Worm (Caenorhabditis elegans) whole organism, L2 larva: Measurements from ENCODE around the gene F18E3.13.

ENCODE experiments used
- C34F6.9 ChIP-seq: fragments of 150-350 bp; optimal IDR thresholded peaks from 2 replicates; lab custom pipeline; 2014; ENCODE audit warnings: missing biosample characterization, missing genetic modification characterization
- F13H6.1 ChIP-seq: sonication (generic microtip); optimal IDR thresholded peaks from 2 replicates; lab custom pipeline; 2016; ENCODE audit warnings: missing genetic modification characterization, missing compliant biosample characterization
- R02D3.7 ChIP-seq: fragments of 150-350 bp; optimal IDR thresholded peaks from 2 replicates; lab custom pipeline; 2014; ENCODE audit warnings: missing biosample characterization, missing genetic modification characterization
- Y55F3AM.14 ChIP-seq: fragments of 200-800 bp; sonication (Bioruptor generic); optimal IDR thresholded peaks from 2 replicates; lab custom pipeline; 2018; ENCODE audit warnings: mild to moderate bottlenecking, missing genetic modification characterization, missing compliant biosample characterization
- ZK546.5 ChIP-seq: sonication (generic microtip); optimal IDR thresholded peaks from 2 replicates; lab custom pipeline; 2017; ENCODE audit warnings: missing biosample characterization, missing genetic modification characterization
- ama-1 ChIP-seq: fragments of 150-350 bp; optimal IDR thresholded peaks from 2 replicates; lab custom pipeline; 2018; ENCODE audit warnings: inconsistent platforms
- blmp-1 ChIP-seq: sonication (generic microtip); optimal IDR thresholded peaks from 2 replicates; lab custom pipeline; 2017; ENCODE audit warnings: missing genetic modification characterization, mild to moderate bottlenecking, missing compliant biosample characterization, antibody characterized with exemption, moderate library complexity; ENCODE audit not compliant: insufficient read depth
- ceh-16 ChIP-seq: fragments of 150-350 bp; optimal IDR thresholded peaks from 2 replicates; lab custom pipeline; 2014; ENCODE audit warnings: missing biosample characterization, missing genetic modification characterization
- ceh-82 ChIP-seq: fragments of 150-350 bp; optimal IDR thresholded peaks from 2 replicates; lab custom pipeline; 2014; ENCODE audit warnings: missing biosample characterization, missing genetic modification characterization
- crh-2 ChIP-seq: sonication (generic microtip); optimal IDR thresholded peaks from 2 replicates; lab custom pipeline; 2017; ENCODE audit warnings: missing biosample characterization, missing genetic modification characterization
- dmd-4 ChIP-seq: sonication (generic microtip); optimal IDR thresholded peaks from 2 replicates; lab custom pipeline; 2017; ENCODE audit warnings: missing biosample characterization, missing genetic modification characterization
- egl-27 ChIP-seq: sonication (generic microtip); optimal IDR thresholded peaks from 3 replicates; lab custom pipeline; 2017; ENCODE audit warnings: missing biosample characterization, missing genetic modification reagents, missing genetic modification characterization
- elt-1 ChIP-seq: fragments of 150-350 bp; optimal IDR thresholded peaks from 2 replicates; lab custom pipeline; 2014; ENCODE audit warnings: missing biosample characterization, missing genetic modification characterization
- elt-3 ChIP-seq: sonication (generic microtip); optimal IDR thresholded peaks from 2 replicates; lab custom pipeline; 2017; ENCODE audit warnings: missing biosample characterization, missing genetic modification characterization
- fos-1 ChIP-seq: fragments of 150-350 bp; optimal IDR thresholded peaks from 2 replicates; lab custom pipeline; 2014; ENCODE audit warnings: missing biosample characterization, missing genetic modification characterization
- gmeb-1 ChIP-seq: fragments of 150-350 bp; optimal IDR thresholded peaks from 2 replicates; lab custom pipeline; 2014; ENCODE audit warnings: missing biosample characterization, missing genetic modification characterization
- lin-11 ChIP-seq: fragments of 150-350 bp; sonication (generic microtip); optimal IDR thresholded peaks from 2 replicates; lab custom pipeline; 2014; ENCODE audit warnings: missing biosample characterization, missing genetic modification characterization, inconsistent platforms, mixed read lengths
- lin-39 ChIP-seq: fragments of 150-350 bp; optimal IDR thresholded peaks from 2 replicates; lab custom pipeline; 2014; ENCODE audit warnings: missing biosample characterization, missing genetic modification reagents, missing genetic modification characterization
- lsy-2 ChIP-seq, 2 experiments: fragments of 150-350 bp in 1 of 2; sonication (generic microtip) in 1 of 2; optimal IDR thresholded peaks; 2 replicates each; lab custom pipeline; 2014 to 2017; ENCODE audit warnings: missing biosample characterization in 2 of 2, missing genetic modification characterization in 2 of 2
- mab-5 ChIP-seq: fragments of 150-350 bp; optimal IDR thresholded peaks from 2 replicates; lab custom pipeline; 2014; ENCODE audit warnings: missing biosample characterization, missing genetic modification characterization
- mdl-1 ChIP-seq, 2 experiments: fragments of 150-350 bp in 1 of 2; sonication (generic microtip) in 1 of 2; optimal IDR thresholded peaks; 2 replicates each; lab custom pipeline; 2017; ENCODE audit warnings: missing biosample characterization in 2 of 2, missing genetic modification characterization in 2 of 2
- nhr-10 ChIP-seq: sonication (generic microtip); optimal IDR thresholded peaks from 2 replicates; lab custom pipeline; 2017; ENCODE audit warnings: missing biosample characterization, missing genetic modification characterization
- nhr-129 ChIP-seq: fragments of 150-350 bp; optimal IDR thresholded peaks from 2 replicates; lab custom pipeline; 2014; ENCODE audit warnings: missing biosample characterization, missing genetic modification characterization
- nhr-21 ChIP-seq: fragments of 150-350 bp; optimal IDR thresholded peaks from 2 replicates; lab custom pipeline; 2014; ENCODE audit warnings: missing biosample characterization, missing genetic modification characterization
- nhr-237 ChIP-seq: fragments of 150-350 bp; optimal IDR thresholded peaks from 2 replicates; lab custom pipeline; 2014; ENCODE audit warnings: missing biosample characterization, missing genetic modification characterization
- nhr-6 ChIP-seq: fragments of 150-350 bp; optimal IDR thresholded peaks from 2 replicates; lab custom pipeline; 2014; ENCODE audit warnings: missing biosample characterization, missing genetic modification characterization
- peb-1 ChIP-seq: fragments of 150-350 bp; optimal IDR thresholded peaks from 2 replicates; lab custom pipeline; 2014; ENCODE audit warnings: missing biosample characterization, missing genetic modification characterization
- sem-4 ChIP-seq: fragments of 150-350 bp; optimal IDR thresholded peaks from 2 replicates; lab custom pipeline; 2014; ENCODE audit warnings: missing biosample characterization, missing genetic modification reagents, missing genetic modification characterization
- skn-1 ChIP-seq: sonication (generic microtip); optimal IDR thresholded peaks from 2 replicates; lab custom pipeline; 2017; ENCODE audit warnings: missing biosample characterization, missing genetic modification characterization
- sma-3 ChIP-seq: sonication (generic microtip); optimal IDR thresholded peaks from 2 replicates; lab custom pipeline; 2016; ENCODE audit warnings: missing genetic modification reagents, missing genetic modification characterization, missing compliant biosample characterization
- sma-9 ChIP-seq, 2 experiments: fragments of 150-350 bp in 1 of 2; sonication (generic microtip) in 1 of 2; optimal IDR thresholded peaks; 2 replicates each; lab custom pipeline; 2014 to 2016; ENCODE audit warnings: missing genetic modification characterization in 2 of 2, mild to moderate bottlenecking in 1 of 2, missing biosample characterization in 1 of 2, missing compliant biosample characterization in 1 of 2, missing genetic modification reagents in 1 of 2, moderate library complexity in 1 of 2
- snpc-4 ChIP-seq: fragments of 150-350 bp; optimal IDR thresholded peaks from 2 replicates; lab custom pipeline; 2014; ENCODE audit warnings: missing biosample characterization, missing genetic modification characterization
- unc-55 ChIP-seq: fragments of 150-350 bp; sonication (generic microtip); optimal IDR thresholded peaks from 3 replicates; lab custom pipeline; 2014; ENCODE audit warnings: missing biosample characterization, missing genetic modification reagents, missing genetic modification characterization
- zag-1 ChIP-seq: fragments of 150-350 bp; optimal IDR thresholded peaks from 2 replicates; lab custom pipeline; 2014; ENCODE audit warnings: missing biosample characterization, missing genetic modification characterization
- ztf-1 ChIP-seq: fragments of 200-800 bp; sonication (Bioruptor generic); conservative IDR thresholded peaks from 2 replicates; pipeline ENCODE4 v1.3.6; 2022; ENCODE audit warnings: missing genetic modification characterization, missing compliant biosample characterization
- ztf-11 ChIP-seq: sonication (generic microtip); optimal IDR thresholded peaks from 2 replicates; lab custom pipeline; 2017; ENCODE audit warnings: missing biosample characterization, missing genetic modification characterization
- ztf-4 ChIP-seq: fragments of 150-350 bp; optimal IDR thresholded peaks from 2 replicates; lab custom pipeline; 2014; ENCODE audit warnings: missing biosample characterization, missing genetic modification characterization

Gene F18E3.13

DNA sequence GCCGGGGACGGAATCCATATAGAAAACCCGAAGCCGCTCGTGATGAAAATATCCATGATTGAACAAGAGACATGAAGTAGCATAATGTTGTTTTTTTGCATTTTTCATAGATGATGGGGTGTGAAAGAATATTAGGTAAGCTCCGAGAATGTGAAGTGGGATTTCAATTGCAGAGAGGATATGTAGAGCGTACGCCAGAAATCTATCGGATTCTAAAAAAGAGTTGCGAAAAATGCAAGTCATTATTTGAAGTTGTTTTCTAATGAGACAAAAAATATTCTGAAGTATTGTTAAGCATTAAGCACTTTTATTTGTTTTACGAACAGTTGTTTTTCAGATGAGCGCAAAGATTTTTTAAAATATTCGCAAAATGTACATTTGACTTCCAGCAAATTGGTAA is 8.4 kb downstream of the F18E3.13 start, which contains the start of gene F18E3.10:
Gene F18E3.10 (minus strand): TSS at position 101 of the 400 bp plus-strand sequence.
- no peak for TF ChIP-seq blmp-1 (tag; lab: Kevin White, UChicago)
- no peak for TF ChIP-seq R02D3.7
- no peak for TF ChIP-seq unc-55 (GFP tag; lab: Kevin White, UChicago)
- TF ChIP-seq dmd-4 (tag; lab: Kevin White, UChicago): no peak

DNA sequence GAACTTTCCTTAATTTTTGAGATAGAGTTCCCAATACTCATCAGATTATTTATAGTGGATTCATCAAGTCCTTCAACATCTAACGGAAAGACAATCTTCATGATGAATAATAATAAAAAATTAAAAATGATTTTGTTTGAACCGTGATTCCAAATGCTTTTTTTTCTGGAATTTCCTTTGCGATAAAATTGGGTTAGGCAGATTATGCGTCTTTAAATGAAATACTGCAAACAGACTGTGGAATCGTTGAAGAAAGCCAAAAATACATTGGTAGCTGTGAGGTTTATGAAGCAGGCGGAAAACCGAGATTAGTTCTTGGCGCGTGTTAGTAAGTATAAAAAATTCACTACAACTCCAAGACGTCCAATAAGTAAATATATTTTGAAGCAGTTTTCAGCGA is 10.6 kb downstream of the F18E3.13 start, which contains the start of gene srw-68:
Gene srw-68 (minus strand): TSS at position 101 of the 400 bp plus-strand sequence.
- TF ChIP-seq nhr-129 (no peak), lin-11 (no peak)

DNA sequence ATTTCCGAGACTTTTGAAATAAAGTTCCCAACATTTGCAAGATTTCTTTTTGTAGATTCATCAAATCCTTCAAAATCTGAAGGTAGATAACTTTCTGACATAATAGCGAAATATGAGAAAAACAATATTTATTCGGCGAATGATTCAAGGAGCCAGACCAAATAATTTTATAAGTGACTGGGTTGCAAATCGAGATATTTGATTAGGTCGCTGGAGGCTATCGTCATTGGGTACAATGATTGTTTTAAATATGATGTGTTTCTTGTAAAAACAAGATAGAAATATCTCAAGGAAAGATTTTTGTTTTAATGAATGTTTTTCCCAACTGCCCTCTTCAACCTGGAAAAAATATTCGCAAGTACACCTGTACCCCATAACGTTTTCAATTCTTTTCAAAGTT is 12.9 kb downstream of the F18E3.13 start, which contains the start of gene srw-69:
Gene srw-69 (minus strand): TSS at position 101 of the 400 bp plus-strand sequence.
- TF ChIP-seq gmeb-1 (tag; lab: Kevin White, UChicago) (no peak), ztf-4 (tag; lab: Kevin White, UChicago) (no peak), ZK546.5 (no peak), ama-1 (lab: Kevin White, UChicago) (no peak), lin-39 (tag; lab: Kevin White, UChicago) (no peak), elt-1 (tag; lab: Kevin White, UChicago) (no peak), elt-3 (tag; lab: Kevin White, UChicago) (no peak), ceh-82 (tag; lab: Kevin White, UChicago) (no peak), nhr-10 (no peak), mab-5 (tag; lab: Kevin White, UChicago) (no peak)

DNA sequence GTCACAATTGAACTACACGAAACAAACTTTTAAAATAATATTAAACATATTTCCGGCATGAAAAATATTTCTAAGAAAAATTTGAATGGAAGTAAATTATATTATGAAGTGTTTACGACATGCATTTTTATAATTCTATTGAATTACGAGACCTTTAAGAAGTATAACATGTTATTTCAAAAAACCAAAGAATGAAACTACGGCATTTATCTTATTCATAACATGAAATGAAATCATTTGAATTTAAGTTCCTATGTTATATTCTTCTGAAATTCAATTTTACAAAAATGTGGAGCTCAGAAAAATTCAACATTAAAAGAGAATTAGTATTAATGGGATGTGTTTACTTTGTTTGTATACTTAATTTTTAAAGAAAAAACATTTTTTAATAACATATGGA is 15.1 kb downstream of the F18E3.13 start, which contains the start of gene srw-71:
Gene srw-71 (minus strand): TSS at position 101 of the 400 bp plus-strand sequence.
- no peak for TF ChIP-seq sma-3 (GFP tag; lab: Kevin White, UChicago)
- TF ChIP-seq skn-1 (tag; lab: Kevin White, UChicago): no peak
- no peak for TF ChIP-seq mab-5 (tag; lab: Kevin White, UChicago)
- TF ChIP-seq ceh-16 (tag; lab: Kevin White, UChicago): no peak
- TF ChIP-seq nhr-10: no peak
- no peak for TF ChIP-seq Y55F3AM.14 (GFP tag; lab: Kevin White, UChicago)
- TF ChIP-seq crh-2: no peak

DNA sequence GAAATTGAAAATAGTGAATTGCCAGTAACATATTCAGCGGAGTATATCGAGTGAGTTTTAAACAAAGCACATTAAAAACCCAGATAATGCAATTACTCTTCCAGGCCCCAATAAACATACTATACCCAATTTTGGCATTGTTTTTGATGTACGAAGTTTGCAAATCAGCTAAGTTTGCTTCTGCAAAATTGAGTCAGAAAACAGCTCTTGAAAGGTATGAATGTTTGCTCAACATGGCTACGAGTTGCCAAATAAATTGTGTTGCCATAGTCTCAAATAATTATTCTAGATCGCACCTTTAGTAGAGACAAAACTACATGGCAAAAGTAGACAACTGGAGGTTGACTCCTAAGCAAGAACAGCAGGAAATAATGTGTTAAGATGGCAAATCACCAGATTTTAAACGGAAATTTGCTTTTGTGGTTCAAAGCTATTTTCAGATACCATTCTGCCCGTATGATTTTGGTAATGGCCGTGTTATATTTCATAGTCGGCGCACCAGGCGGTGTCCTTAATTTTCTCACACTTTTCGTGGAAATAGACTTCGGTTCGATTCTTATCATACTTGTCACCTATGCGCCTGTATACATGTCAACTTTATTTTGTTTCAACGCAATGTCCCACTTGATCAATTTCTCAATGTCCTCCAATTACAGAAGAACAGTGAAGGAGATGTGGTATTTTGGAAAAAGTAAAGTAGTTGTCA is 16.6 kb downstream of the F18E3.13 start:
- TF ChIP-seq lsy-2 (tag; optimal IDR thresholded peaks at IDR 0.05; lab: Kevin White, UChicago): no peak
- no peak for TF ChIP-seq nhr-237 (tag; lab: Kevin White, UChicago)
- TF ChIP-seq mab-5 (tag; lab: Kevin White, UChicago): no peak
- peak; percentile 82 for TF ChIP-seq ama-1 (lab: Kevin White, UChicago)
- no peak for TF ChIP-seq ztf-11 (tag; lab: Kevin White, UChicago)
- no peak for TF ChIP-seq zag-1 (tag; lab: Kevin White, UChicago)
- TF ChIP-seq unc-55 (GFP tag; lab: Kevin White, UChicago): no peak
- peak; percentile 33 for TF ChIP-seq nhr-21 (tag; lab: Kevin White, UChicago)
- peak; percentile 10 for TF ChIP-seq nhr-129
- TF ChIP-seq dmd-4 (tag; lab: Kevin White, UChicago): no peak
- peak; percentile 45 for TF ChIP-seq ztf-4 (tag; lab: Kevin White, UChicago)
- no peak for TF ChIP-seq egl-27
- TF ChIP-seq, all 48 proteins: peak for 4

DNA sequence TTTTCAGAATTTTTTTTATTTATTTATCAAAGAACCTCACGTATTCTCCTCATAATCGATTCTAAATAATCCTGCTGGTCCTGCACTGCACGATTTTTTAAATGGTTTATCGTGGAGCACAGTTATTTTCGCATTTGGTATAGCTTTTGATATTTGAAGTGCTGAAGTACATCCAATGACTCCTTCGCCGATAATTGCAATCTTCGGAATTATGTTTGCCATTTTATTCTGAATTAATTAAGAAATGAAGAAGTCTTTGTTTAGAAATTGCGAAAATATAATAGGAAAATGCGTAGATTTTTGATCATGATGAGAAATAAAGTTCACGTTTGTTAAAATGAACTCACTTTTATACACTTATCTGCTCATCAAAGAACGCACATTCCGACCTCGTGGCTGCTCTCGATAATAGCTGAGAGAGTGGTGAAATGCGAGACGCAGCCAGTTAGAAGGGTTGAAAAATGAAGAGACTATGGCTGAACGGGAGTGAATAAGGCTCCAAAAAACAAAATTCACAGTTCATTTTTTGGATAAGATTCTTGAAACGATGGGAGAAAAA is 18.9 kb downstream of the F18E3.13 start:
- TF ChIP-seq elt-3 (tag; lab: Kevin White, UChicago) (no peak), fos-1 (tag; lab: Kevin White, UChicago) (peak; percentile 49), ZK546.5 (no peak), ama-1 (lab: Kevin White, UChicago) (peak; percentile 88), nhr-6 (tag; lab: Kevin White, UChicago) (no peak), peb-1 (tag; lab: Kevin White, UChicago) (no peak), skn-1 (tag; lab: Kevin White, UChicago) (peak; percentile 34), F13H6.1 (tag; lab: Kevin White, UChicago) (peak; percentile 64), mdl-1 (tag; optimal IDR thresholded peaks at IDR 0.05; lab: Kevin White, UChicago) (peak; percentile 87 to 88), nhr-129 (peak; percentile 48), sem-4 (tag; lab: Kevin White, UChicago) (peak; percentile 46), lsy-2 (tag; optimal IDR thresholded peaks at IDR 0.05; lab: Kevin White, UChicago) (peak in 1 of 2 experiments; percentile 71), sma-9 (GFP tag; optimal IDR thresholded peaks at IDR 0.05; lab: Kevin White, UChicago) (peak; percentile 95), sma-9 (tag; optimal IDR thresholded peaks at IDR 0.05; lab: Kevin White, UChicago) (no peak), ceh-82 (tag; lab: Kevin White, UChicago) (no peak), snpc-4 (no peak), C34F6.9 (tag; lab: Kevin White, UChicago) (peak; percentile 76), crh-2 (peak; percentile 78), zag-1 (tag; lab: Kevin White, UChicago) (peak; percentile 37), ztf-4 (tag; lab: Kevin White, UChicago) (peak; percentile 6), ztf-11 (tag; lab: Kevin White, UChicago) (no peak), Y55F3AM.14 (GFP tag; lab: Kevin White, UChicago) (no peak), ztf-1 (GFP tag; lab: Robert Waterston, UW) (no peak), blmp-1 (tag; lab: Kevin White, UChicago) (no peak), unc-55 (GFP tag; lab: Kevin White, UChicago) (no peak), gmeb-1 (tag; lab: Kevin White, UChicago) (peak; percentile 16)
